Fruit fly (Drosophila melanogaster) whole organism, wandering third instar larva: Measurements from ENCODE around the gene CG31267.

Source experiments
- CG32264 ChIP-seq: fragments of 200-800 bp; sonication (Bioruptor generic); optimal IDR thresholded peaks from 2 replicates; lab custom pipeline; 2016; ENCODE audit warnings: missing biosample characterization, missing genetic modification characterization
- CG9705 ChIP-seq: fragments of 200-800 bp; sonication (Bioruptor generic); optimal IDR thresholded peaks from 2 replicates; lab custom pipeline; 2018; ENCODE audit warnings: missing biosample characterization, mild to moderate bottlenecking, missing genetic modification characterization
- CrebA ChIP-seq: fragments of 200-800 bp; sonication (Bioruptor generic); optimal IDR thresholded peaks from 2 replicates; lab custom pipeline; 2016; ENCODE audit warnings: missing biosample characterization, mild to moderate bottlenecking, missing genetic modification characterization, borderline replicate concordance
- GATAd ChIP-seq: sonication (Bioruptor generic); optimal IDR thresholded peaks from 2 replicates; lab custom pipeline; 2016; ENCODE audit warnings: missing biosample characterization, missing genetic modification characterization
- Hr83 ChIP-seq: fragments of 200-300 bp; sonication (Bioruptor generic); optimal IDR thresholded peaks from 2 replicates; lab custom pipeline; 2016; ENCODE audit warnings: missing biosample characterization, mild to moderate bottlenecking, missing genetic modification characterization, moderate library complexity; ENCODE audit not compliant: poor library complexity, severe bottlenecking
- N ChIP-seq: fragments of >200 bp; optimal IDR thresholded peaks from 2 replicates; lab custom pipeline; 2018; ENCODE audit warnings: missing biosample characterization, missing external identifiers, missing genetic modification characterization
- OdsH ChIP-seq: fragments of 200-800 bp; sonication (Bioruptor generic); optimal IDR thresholded peaks from 2 replicates; lab custom pipeline; 2016; ENCODE audit warnings: missing biosample characterization, mild to moderate bottlenecking, missing genetic modification characterization
- Rel ChIP-seq, 2 experiments: fragments of 200-800 bp; sonication (Bioruptor generic) in 1 of 2; optimal IDR thresholded peaks; 2 replicates in 1 of 2; 3 replicates in 1 of 2; lab custom pipeline; 2016 to 2019; ENCODE audit warnings: mild to moderate bottlenecking in 2 of 2, missing biosample characterization in 2 of 2, missing genetic modification characterization in 2 of 2, moderate library complexity in 1 of 2
- br ChIP-seq: fragments of 200-800 bp; sonication (Bioruptor generic); optimal IDR thresholded peaks from 2 replicates; lab custom pipeline; 2016; ENCODE audit warnings: missing biosample characterization, missing genetic modification characterization
- dmrt93B ChIP-seq: fragments of 200-800 bp; sonication (Bioruptor generic); optimal IDR thresholded peaks from 2 replicates; lab custom pipeline; 2018; ENCODE audit warnings: missing biosample characterization, mild to moderate bottlenecking, missing genetic modification characterization
- foxo ChIP-seq, 2 experiments: fragments of 200-800 bp; sonication (Bioruptor generic); optimal IDR thresholded peaks; 2 replicates in 1 of 2; 3 replicates in 1 of 2; lab custom pipeline; 2016 to 2017; ENCODE audit warnings: missing biosample characterization in 2 of 2, missing genetic modification characterization in 2 of 2
- sage ChIP-seq: fragments of 200-800 bp; sonication (Bioruptor generic); optimal IDR thresholded peaks from 2 replicates; lab custom pipeline; 2016; ENCODE audit warnings: missing biosample characterization, mild to moderate bottlenecking, missing genetic modification characterization
- sv ChIP-seq: fragments of 200-800 bp; sonication (Bioruptor generic); optimal IDR thresholded peaks from 3 replicates; lab custom pipeline; 2016; ENCODE audit warnings: missing biosample characterization, missing genetic modification characterization
- usp ChIP-seq: fragments of >200 bp; optimal IDR thresholded peaks from 2 replicates; lab custom pipeline; 2017; ENCODE audit warnings: missing biosample characterization, missing genetic modification characterization

- TF ChIP-seq usp (GFP tag; lab: Kevin White, UChicago) = no peak
- TF ChIP-seq CG32264 (GFP tag; lab: Kevin White, UChicago) = no peak
- no peak for TF ChIP-seq N (GFP tag; lab: Kevin White, UChicago)
- no peak for TF ChIP-seq CrebA (GFP tag; lab: Kevin White, UChicago)
- TF ChIP-seq sv = no peak
- no peak for TF ChIP-seq sage
- TF ChIP-seq foxo (GFP tag; optimal IDR thresholded peaks at IDR 0.05; lab: Kevin White, UChicago) = no peak
- no peak for TF ChIP-seq dmrt93B (GFP tag; lab: Kevin White, UChicago)
- no peak for TF ChIP-seq br (GFP tag; lab: Kevin White, UChicago)
- TF ChIP-seq GATAd (GFP tag; lab: Kevin White, UChicago) = no peak
- no peak for TF ChIP-seq OdsH (GFP tag; lab: Kevin White, UChicago)
- no peak for TF ChIP-seq Rel (GFP tag; optimal IDR thresholded peaks at IDR 0.05; lab: Kevin White, UChicago)
- TF ChIP-seq Rel (tag; optimal IDR thresholded peaks at IDR 0.05; lab: Kevin White, UChicago) = no peak
- no peak for TF ChIP-seq CG9705 (GFP tag; lab: Kevin White, UChicago)
- no peak for TF ChIP-seq Hr83 (GFP tag; lab: Kevin White, UChicago)
These were observed 44.1 kb downstream of the CG31267 start for dm6 chr3R:17178140-17178539.
